Fruit fly (Drosophila melanogaster): ENCODE measurements around the gene Sarm.
A peak's percentile ranks its signal among the peaks of the same experiment; 100 is the strongest.

Sarm gene

DNA sequence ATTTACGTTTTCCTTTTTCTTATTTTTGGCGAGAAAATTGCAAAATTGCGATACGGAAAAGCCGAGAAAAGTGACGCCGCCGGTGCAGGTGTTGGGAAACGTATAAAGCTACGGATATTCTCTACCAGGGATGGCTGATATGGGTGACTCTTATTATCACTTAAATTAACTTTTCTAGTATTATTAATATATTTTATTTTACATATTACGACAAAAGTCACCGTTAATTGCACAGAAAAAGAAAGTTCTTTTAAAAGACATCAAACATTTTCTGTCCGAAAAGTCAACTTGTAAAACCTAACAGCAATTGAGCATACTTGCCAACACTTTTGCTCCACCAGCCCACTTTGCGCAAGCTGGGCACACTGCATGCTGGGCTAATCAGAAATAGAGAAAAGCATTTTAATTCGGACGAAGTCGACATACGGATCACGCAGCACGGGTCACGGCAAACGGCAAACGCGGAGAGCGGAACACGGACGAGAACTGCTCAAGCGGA is 64.1 kb downstream of the Sarm start, which contains the start of the genes Cds and Uba2 (continued):
- TF ChIP-seq CG42726 (GFP tag; IDR thresholded peaks at IDR 0.05; ENCODE audit: partially characterized antibody) (no peak), Med (GFP tag) (peak; percentile 97), phol (tag; optimal IDR thresholded peaks at IDR 0.05) (peak; percentile 94), Scr (GFP tag; IDR thresholded peaks at IDR 0.05; ENCODE audit: partially characterized antibody) (peak; percentile 40), Adf1 (GFP tag; IDR thresholded peaks at IDR 0.05) (peak; percentile 80), kah (GFP tag; optimal IDR thresholded peaks at IDR 0.05) (peak; percentile 44), fd102C (GFP tag; optimal IDR thresholded peaks at IDR 0.05) (peak; percentile 33), CG30020 (tag; optimal IDR thresholded peaks at IDR 0.05) (peak; percentile 82), CG11398 (GFP tag; optimal IDR thresholded peaks at IDR 0.05) (peak; percentile 77), CG34422 (GFP tag; IDR thresholded peaks at IDR 0.05) (peak; percentile 94), gem (tag; optimal IDR thresholded peaks at IDR 0.05) (peak; percentile 96), peb (GFP tag; IDR thresholded peaks at IDR 0.05) (no peak), CG14710 (tag; optimal IDR thresholded peaks at IDR 0.05) (peak; percentile 95), Gug (GFP tag; IDR thresholded peaks at IDR 0.05) (peak; percentile 82), CG14860 (GFP tag; IDR thresholded peaks at IDR 0.05; ENCODE audit: partially characterized antibody) (no peak), CG7987 (GFP tag; optimal IDR thresholded peaks at IDR 0.05) (peak; percentile 84), CG9797 (GFP tag; optimal IDR thresholded peaks at IDR 0.05) (peak; percentile 94), gfzf (GFP tag; optimal IDR thresholded peaks at IDR 0.05) (peak; percentile 71), CG18476 (GFP tag; optimal IDR thresholded peaks at IDR 0.05) (peak; percentile 86), CG7372 (GFP tag; IDR thresholded peaks at IDR 0.05) (peak; percentile 90), CG4360 (GFP tag; IDR thresholded peaks at IDR 0.05) (peak; percentile 37; the same call in 1 of the 2 replicates), Dfd (GFP tag; optimal IDR thresholded peaks at IDR 0.05) (no peak), CG10959 (GFP tag; IDR thresholded peaks at IDR 0.05) (peak; percentile 77), Aef1 (GFP tag; IDR thresholded peaks at IDR 0.05) (peak; percentile 88), CG14014 (GFP tag; IDR thresholded peaks at IDR 0.05) (peak; percentile 90), Asciz (GFP tag; optimal IDR thresholded peaks at IDR 0.05) (peak; percentile 85), Camta (GFP tag; optimal IDR thresholded peaks at IDR 0.05) (peak; percentile 64), repo (GFP tag; optimal IDR thresholded peaks at IDR 0.05) (peak; percentile 64), klu (GFP tag; IDR thresholded peaks at IDR 0.05) (peak; percentile 88), CG34376 (GFP tag; optimal IDR thresholded peaks at IDR 0.05) (peak; percentile 93), Trl (optimal IDR thresholded peaks at IDR 0.05) (no peak), Trl (GFP tag; optimal IDR thresholded peaks at IDR 0.05) (peak; percentile 82), CG9609 (GFP tag; optimal IDR thresholded peaks at IDR 0.05) (peak; percentile 81), CG6689 (GFP tag; IDR thresholded peaks at IDR 0.05) (peak; percentile 90), salm (tag; optimal IDR thresholded peaks at IDR 0.05) (peak; percentile 80), Dbx (GFP tag; IDR thresholded peaks at IDR 0.05) (peak; percentile 95), CG16779 (GFP tag; IDR thresholded peaks at IDR 0.05) (peak; percentile 87), mld (GFP tag; IDR thresholded peaks at IDR 0.05; ENCODE audit: partially characterized antibody) (no peak), CG12299 (tag; optimal IDR thresholded peaks at IDR 0.05) (peak; percentile 87), CG31388 (GFP tag; optimal IDR thresholded peaks at IDR 0.05) (peak; percentile 73), NK7.1 (GFP tag; optimal IDR thresholded peaks at IDR 0.05) (peak; percentile 10), Atf-2 (GFP tag; optimal IDR thresholded peaks at IDR 0.05) (peak; percentile 78), seq (GFP tag; IDR thresholded peaks at IDR 0.05) (peak; percentile 87), Dip2 (GFP tag; IDR thresholded peaks at IDR 0.05) (no peak), nau (GFP tag; optimal IDR thresholded peaks at IDR 0.05) (no peak), Dp (GFP tag; optimal IDR thresholded peaks at IDR 0.05) (peak; percentile 38), ac (GFP tag; optimal IDR thresholded peaks at IDR 0.05) (peak; percentile 61), CG10274 (GFP tag; optimal IDR thresholded peaks at IDR 0.05) (peak; percentile 66), CG6683 (GFP tag; optimal IDR thresholded peaks at IDR 0.05) (peak; percentile 77), CG12744 (GFP tag; optimal IDR thresholded peaks at IDR 0.05) (peak; percentile 51), Vsx1 (GFP tag; optimal IDR thresholded peaks at IDR 0.05) (peak; percentile 99)

All from whole organism, embryonic.